Fruit fly (Drosophila melanogaster) whole organism, embryonic: ENCODE data around the gene CG14442.
A peak's percentile ranks its signal among the peaks of the same experiment; 100 is the strongest.

Experiments used
- Aef1 ChIP-seq: fragments of 200-800 bp; sonication (Bioruptor generic); IDR thresholded peaks from 3 replicates; pipeline ENCODE4 v1.3.6; 2022; ENCODE audit warnings: missing biosample characterization, missing genetic modification characterization
- Atf6 ChIP-seq: fragments of 200-800 bp; sonication (Bioruptor generic); IDR thresholded peaks from 2 replicates; pipeline ENCODE4 v1.3.6; 2022; ENCODE audit warnings: missing biosample characterization, missing genetic modification characterization
- CG11093 ChIP-seq: fragments of 200-800 bp; sonication (Bioruptor generic); IDR thresholded peaks from 3 replicates; pipeline ENCODE4 v1.3.6; 2022; ENCODE audit warnings: missing biosample characterization, missing genetic modification characterization
- CG11398 ChIP-seq: fragments of 200-800 bp; sonication (Bioruptor generic); optimal IDR thresholded peaks from 2 replicates; lab custom pipeline; 2016; ENCODE audit warnings: missing biosample characterization, missing genetic modification characterization
- CG11696 ChIP-seq: fragments of 200-800 bp; sonication (Bioruptor generic); IDR thresholded peaks from 2 replicates; pipeline ENCODE4 v1.3.6; 2022; ENCODE audit warnings: missing biosample characterization, missing genetic modification characterization
- CG12769 ChIP-seq: fragments of 200-800 bp; sonication (Bioruptor generic); optimal IDR thresholded peaks from 2 replicates; lab custom pipeline; 2019; ENCODE audit warnings: missing biosample characterization, mild to moderate bottlenecking, missing genetic modification characterization, moderate library complexity
- CG14965 ChIP-seq: fragments of 200-800 bp; sonication (Bioruptor generic); optimal IDR thresholded peaks from 2 replicates; lab custom pipeline; 2016; ENCODE audit warnings: missing biosample characterization, missing genetic modification characterization, borderline replicate concordance
- CG1602 ChIP-seq: fragments of 200-800 bp; sonication (Bioruptor generic); optimal IDR thresholded peaks from 3 replicates; lab custom pipeline; 2016; ENCODE audit warnings: missing biosample characterization, missing genetic modification characterization
- CG2889 ChIP-seq: fragments of 200-800 bp; sonication (Bioruptor generic); IDR thresholded peaks from 3 replicates; pipeline ENCODE4 v1.3.6; 2022; ENCODE audit warnings: missing biosample characterization, missing genetic modification characterization
- CG31365 ChIP-seq: fragments of 200-800 bp; sonication (Bioruptor generic); optimal IDR thresholded peaks from 2 replicates; lab custom pipeline; 2018; ENCODE audit warnings: missing biosample characterization, mild to moderate bottlenecking, missing genetic modification characterization
- CG34422 ChIP-seq: fragments of 200-800 bp; sonication (Bioruptor generic); IDR thresholded peaks from 3 replicates; pipeline ENCODE4 v1.3.6; 2022; ENCODE audit warnings: missing biosample characterization, missing genetic modification characterization
- CG3726 ChIP-seq: fragments of 200-800 bp; sonication (Bioruptor generic); IDR thresholded peaks from 3 replicates; pipeline ENCODE4, ENCODE4 v1.3.6; 2022; ENCODE audit warnings: missing biosample characterization, missing genetic modification characterization
- CG3995 ChIP-seq: fragments of 200-800 bp; sonication (Bioruptor generic); optimal IDR thresholded peaks from 3 replicates; lab custom pipeline; 2016; ENCODE audit warnings: missing biosample characterization, missing genetic modification characterization
- CG4424 ChIP-seq: fragments of 200-800 bp; sonication (Bioruptor generic); optimal IDR thresholded peaks from 3 replicates; lab custom pipeline; 2016; ENCODE audit warnings: missing biosample characterization, missing genetic modification characterization
- CG8089 ChIP-seq: fragments of 200-800 bp; sonication (Bioruptor generic); optimal IDR thresholded peaks from 3 replicates; lab custom pipeline; 2016; ENCODE audit warnings: missing biosample characterization, missing genetic modification characterization
- CG8478 ChIP-seq: fragments of >200 bp; optimal IDR thresholded peaks from 2 replicates; lab custom pipeline; 2018
- CoRest ChIP-seq: fragments of 200-800 bp; sonication (Bioruptor generic); optimal IDR thresholded peaks from 3 replicates; lab custom pipeline; 2018; ENCODE audit warnings: missing biosample characterization, mild to moderate bottlenecking, missing genetic modification characterization, moderate library complexity
- D ChIP-seq, 2 experiments: fragments of 200-800 bp in 1 of 2; fragments of >200 bp in 1 of 2; sonication (Bioruptor generic) in 1 of 2; optimal IDR thresholded peaks; 2 replicates in 1 of 2; 3 replicates in 1 of 2; lab custom pipeline; 2017; ENCODE audit warnings: mild to moderate bottlenecking in 1 of 2, missing biosample characterization in 1 of 2, missing genetic modification characterization in 1 of 2, missing genetic modification reagents in 1 of 2
- Dek ChIP-seq: fragments of 200-800 bp; sonication (Bioruptor generic); optimal IDR thresholded peaks from 3 replicates; lab custom pipeline; 2019; ENCODE audit warnings: missing biosample characterization, mild to moderate bottlenecking, missing genetic modification characterization, moderate library complexity
- Eip74EF ChIP-seq, 2 experiments: fragments of 200-800 bp in 1 of 2; fragments of >200 bp in 1 of 2; sonication (Bioruptor generic) in 1 of 2; optimal IDR thresholded peaks; 2 replicates each; lab custom pipeline; 2017 to 2019; ENCODE audit warnings: missing biosample characterization in 2 of 2, missing genetic modification characterization in 2 of 2, mild to moderate bottlenecking in 1 of 2, moderate library complexity in 1 of 2
- Fer2 ChIP-seq: fragments of 200-800 bp; sonication (Bioruptor generic); optimal IDR thresholded peaks from 2 replicates; lab custom pipeline; 2018; ENCODE audit warnings: missing biosample characterization, mild to moderate bottlenecking, missing genetic modification characterization, moderate library complexity
- GATAe ChIP-seq: fragments of 200-800 bp; sonication (Bioruptor generic); conservative IDR thresholded peaks from 2 replicates; pipeline ENCODE4 v1.3.6; 2022; ENCODE audit warnings: missing biosample characterization, missing genetic modification characterization
- HLH54F ChIP-seq: fragments of 200-800 bp; sonication (Bioruptor generic); optimal IDR thresholded peaks from 3 replicates; lab custom pipeline; 2016; ENCODE audit warnings: missing biosample characterization, missing genetic modification characterization
- Hr3 ChIP-seq: fragments of 200-800 bp; sonication (Bioruptor generic); optimal IDR thresholded peaks from 3 replicates; lab custom pipeline; 2016; ENCODE audit warnings: missing biosample characterization, missing genetic modification characterization
- MBD-R2 ChIP-seq: fragments of 200-800 bp; sonication (Bioruptor generic); IDR thresholded peaks from 2 replicates; pipeline ENCODE4 v1.3.6; 2022; ENCODE audit warnings: missing biosample characterization, missing genetic modification characterization
- Oaz ChIP-seq: fragments of 200-800 bp; sonication (Bioruptor generic); IDR thresholded peaks from 2 replicates; pipeline ENCODE4 v1.3.6; 2022; ENCODE audit warnings: missing biosample characterization, missing genetic modification characterization
- Optix ChIP-seq: fragments of 200-800 bp; sonication (Bioruptor generic); IDR thresholded peaks from 3 replicates; pipeline ENCODE4 v1.3.6; 2022; ENCODE audit warnings: missing biosample characterization, missing genetic modification characterization
- PHDP ChIP-seq: fragments of 200-800 bp; sonication (Bioruptor generic); optimal IDR thresholded peaks from 3 replicates; lab custom pipeline; 2018; ENCODE audit warnings: missing biosample characterization, mild to moderate bottlenecking, missing genetic modification characterization, moderate library complexity
- Ptx1 ChIP-seq: fragments of 200-800 bp; sonication (Bioruptor generic); IDR thresholded peaks from 2 replicates; pipeline ENCODE4 v1.3.6; 2022; ENCODE audit warnings: missing biosample characterization, missing genetic modification characterization
- Rx ChIP-seq: fragments of 200-800 bp; sonication (Bioruptor generic); IDR thresholded peaks from 2 replicates; pipeline ENCODE4 v1.3.6; 2022; ENCODE audit warnings: missing biosample characterization, missing genetic modification characterization
- bigmax ChIP-seq: fragments of 200-800 bp; sonication (Bioruptor generic); optimal IDR thresholded peaks from 2 replicates; lab custom pipeline; 2018; ENCODE audit warnings: missing biosample characterization, mild to moderate bottlenecking, missing genetic modification characterization
- bsh ChIP-seq, 2 experiments: fragments of 200-800 bp; sonication (Bioruptor generic); optimal IDR thresholded peaks; 2 replicates each; lab custom pipeline; 2017 to 2018; ENCODE audit warnings: mild to moderate bottlenecking in 2 of 2, missing biosample characterization in 2 of 2, missing genetic modification characterization in 2 of 2, moderate library complexity in 1 of 2
- cas ChIP-seq: fragments of 200-800 bp; sonication (Bioruptor generic); IDR thresholded peaks from 2 replicates; pipeline ENCODE4 v1.3.6; 2022; ENCODE audit warnings: missing biosample characterization, missing genetic modification characterization
- chm ChIP-seq: fragments of 200-800 bp; sonication (Bioruptor generic); IDR thresholded peaks from 2 replicates; pipeline ENCODE4 v1.3.6; 2022; ENCODE audit warnings: missing biosample characterization, missing genetic modification characterization
- crol ChIP-seq: fragments of 200-800 bp; sonication (Bioruptor generic); IDR thresholded peaks from 2 replicates; pipeline ENCODE4 v1.3.6; 2022; ENCODE audit warnings: missing biosample characterization, missing genetic modification characterization
- dati ChIP-seq: fragments of 200-800 bp; sonication (Bioruptor generic); IDR thresholded peaks from 2 replicates; pipeline ENCODE4 v1.3.6; 2022; ENCODE audit warnings: missing biosample characterization, missing genetic modification characterization
- dysf ChIP-seq: fragments of 200-800 bp; sonication (Bioruptor generic); IDR thresholded peaks from 3 replicates; pipeline ENCODE4 v1.3.6; 2022; ENCODE audit warnings: missing biosample characterization, missing genetic modification characterization
- gcm2 ChIP-seq: fragments of 200-800 bp; sonication (Bioruptor generic); optimal IDR thresholded peaks from 2 replicates; lab custom pipeline; 2016; ENCODE audit warnings: missing biosample characterization, missing genetic modification characterization
- gem ChIP-seq: fragments of 200-800 bp; sonication (Bioruptor generic); optimal IDR thresholded peaks from 2 replicates; lab custom pipeline; 2019; ENCODE audit warnings: missing biosample characterization, mild to moderate bottlenecking, missing genetic modification characterization, moderate library complexity
- grau ChIP-seq: fragments of 200-800 bp; optimal IDR thresholded peaks from 3 replicates; lab custom pipeline; 2019; ENCODE audit warnings: missing biosample characterization, mild to moderate bottlenecking, missing genetic modification characterization, moderate library complexity
- ind ChIP-seq: fragments of 200-800 bp; sonication (Bioruptor generic); optimal IDR thresholded peaks from 3 replicates; lab custom pipeline; 2016; ENCODE audit warnings: missing biosample characterization, missing genetic modification characterization
- jing ChIP-seq: fragments of 200-800 bp; sonication (Bioruptor generic); optimal IDR thresholded peaks from 2 replicates; lab custom pipeline; 2018; ENCODE audit warnings: missing biosample characterization, mild to moderate bottlenecking, missing genetic modification characterization
- mam ChIP-seq: fragments of 200-800 bp; sonication (Bioruptor generic); optimal IDR thresholded peaks from 3 replicates; lab custom pipeline; 2016; ENCODE audit warnings: missing biosample characterization, missing genetic modification characterization
- pb ChIP-seq: fragments of 200-800 bp; sonication (Bioruptor generic); optimal IDR thresholded peaks from 3 replicates; lab custom pipeline; 2016; ENCODE audit warnings: missing biosample characterization, missing genetic modification characterization
- pfk ChIP-seq: fragments of 200-800 bp; sonication (Bioruptor generic); optimal IDR thresholded peaks from 2 replicates; lab custom pipeline; 2018; ENCODE audit warnings: missing biosample characterization, mild to moderate bottlenecking, missing genetic modification characterization, moderate library complexity
- pnt ChIP-seq: fragments of 200-800 bp; sonication (Bioruptor generic); optimal IDR thresholded peaks from 3 replicates; lab custom pipeline; 2016; ENCODE audit warnings: missing biosample characterization, missing genetic modification characterization
- row ChIP-seq: fragments of 200-800 bp; sonication (Bioruptor generic); IDR thresholded peaks from 3 replicates; pipeline ENCODE4 v1.3.6; 2022; ENCODE audit warnings: missing biosample characterization, missing genetic modification characterization
- schlank ChIP-seq: fragments of 200-800 bp; sonication (Bioruptor generic); optimal IDR thresholded peaks from 2 replicates; lab custom pipeline; 2018; ENCODE audit warnings: missing biosample characterization, mild to moderate bottlenecking, missing genetic modification characterization
- sens ChIP-seq: fragments of 200-800 bp; sonication (Bioruptor generic); peaks from one replicate; lab custom pipeline; 2016; ENCODE audit warnings: missing biosample characterization, missing genetic modification characterization
- sna ChIP-seq: fragments of 200-800 bp; sonication (Bioruptor generic); IDR thresholded peaks from 2 replicates; pipeline ENCODE4 v1.3.6; 2022; ENCODE audit warnings: missing biosample characterization, missing genetic modification characterization; ENCODE audit not compliant: partially characterized antibody
- z ChIP-seq: fragments of 200-800 bp; sonication (Bioruptor generic); IDR thresholded peaks from 3 replicates; pipeline ENCODE4 v1.3.6; 2022; ENCODE audit warnings: missing biosample characterization, missing genetic modification characterization

CG14442 gene

dm6 chrX:6744088-6744487 lies 49.3 kb upstream of the CG14442 start, which contains the start of gene RpL17 (continued):
- TF ChIP-seq PHDP (peak; percentile 87), pnt (GFP tag; lab: Kevin White, UChicago) (peak; percentile 63), GATAe (GFP tag; lab: Robert Waterston, UW) (no peak; the same call in 1 of the 2 replicates), D (optimal IDR thresholded peaks at IDR 0.05; lab: Kevin White, UChicago) (peak; percentile 17), D (GFP tag; optimal IDR thresholded peaks at IDR 0.05; lab: Kevin White, UChicago) (peak; percentile 54), CG34422 (GFP tag; lab: Robert Waterston, UW) (peak; percentile 78), z (GFP tag; lab: Robert Waterston, UW) (peak; percentile 70; the same call in 2 of the 3 replicates), Rx (GFP tag; lab: Robert Waterston, UW) (peak; percentile 79), chm (GFP tag; lab: Robert Waterston, UW) (peak; percentile 93), Hr3 (GFP tag; lab: Kevin White, UChicago) (peak; percentile 36), ind (peak; percentile 63), MBD-R2 (GFP tag; lab: Robert Waterston, UW) (peak; percentile 76), pfk (GFP tag; lab: Kevin White, UChicago) (peak; percentile 70), sna (no peak), gcm2 (GFP tag; lab: Kevin White, UChicago) (peak; percentile 70), jing (peak; percentile 49), CoRest (tag; lab: Kevin White, UChicago) (peak; percentile 57), bigmax (no peak), CG8478 (lab: Kevin White, UChicago) (no peak), CG11093 (0 out of 3 replicates have a peak, but pooled peaks have one; percentile 17), dysf (GFP tag; lab: Robert Waterston, UW) (peak; percentile 84), Eip74EF (GFP tag; optimal IDR thresholded peaks at IDR 0.05; lab: Kevin White, UChicago) (peak in 1 of 2 experiments; percentile 79), Atf6 (GFP tag; lab: Robert Waterston, UW) (peak; percentile 68), Aef1 (GFP tag; lab: Robert Waterston, UW) (peak; percentile 83), CG11696 (GFP tag; lab: Robert Waterston, UW) (peak; percentile 73), CG4424 (GFP tag; lab: Kevin White, UChicago) (peak; percentile 63), mam (GFP tag; lab: Kevin White, UChicago) (peak; percentile 81), gem (tag; lab: Kevin White, UChicago) (peak; percentile 68), CG12769 (tag; lab: Kevin White, UChicago) (peak; percentile 88), HLH54F (GFP tag; lab: Kevin White, UChicago) (peak; percentile 77), crol (GFP tag; lab: Robert Waterston, UW) (no peak), CG3995 (GFP tag; lab: Kevin White, UChicago) (peak; percentile 47), CG3726 (peak; percentile 78; the same call in 2 of the 3 replicates), CG14965 (GFP tag; lab: Kevin White, UChicago) (peak; percentile 6), CG1602 (GFP tag; lab: Kevin White, UChicago) (peak; percentile 65), CG11398 (GFP tag; lab: Kevin White, UChicago) (peak; percentile 71), Ptx1 (GFP tag; lab: Robert Waterston, UW) (peak; percentile 77), cas (peak; percentile 56; the same call in 1 of the 2 replicates), Dek (peak; percentile 76), CG31365 (peak; percentile 62), dati (peak; percentile 79), sens (peak; percentile 96), Optix (peak; percentile 86), CG2889 (GFP tag; lab: Robert Waterston, UW) (peak; percentile 50; the same call in 1 of the 3 replicates), schlank (peak; percentile 90), grau (tag; lab: Kevin White, UChicago) (peak; percentile 72), row (GFP tag; lab: Robert Waterston, UW) (peak; percentile 34; the same call in 1 of the 3 replicates), Oaz (GFP tag; lab: Robert Waterston, UW) (peak; percentile 67; the same call in 1 of the 2 replicates), bsh (GFP tag; optimal IDR thresholded peaks at IDR 0.05; lab: Kevin White, UChicago) (peak in 1 of 2 experiments; percentile 63), CG8089 (GFP tag; lab: Kevin White, UChicago) (peak; percentile 75), Fer2 (tag; lab: Kevin White, UChicago) (peak; percentile 51), pb (GFP tag; lab: Kevin White, UChicago) (peak; percentile 77)
